Fruit fly (Drosophila melanogaster) whole organism, embryonic: ENCODE data around the gene Rpp14a.

Source experiments
- CG15601 ChIP-seq: fragments of 200-800 bp; sonication (Bioruptor generic); optimal IDR thresholded peaks from 3 replicates; lab custom pipeline; 2019; ENCODE audit warnings: missing biosample characterization, mild to moderate bottlenecking, missing genetic modification characterization, moderate library complexity
- CG3163 ChIP-seq: fragments of 200-800 bp; sonication (Bioruptor generic); optimal IDR thresholded peaks from 3 replicates; lab custom pipeline; 2016; ENCODE audit warnings: missing biosample characterization, missing genetic modification characterization
- CG7372 ChIP-seq: fragments of 200-800 bp; sonication (Bioruptor generic); IDR thresholded peaks from 2 replicates; pipeline ENCODE4 v1.3.6; 2022; ENCODE audit warnings: missing biosample characterization, missing genetic modification characterization
- Dfd ChIP-seq, 2 experiments: fragments of >200 bp; optimal IDR thresholded peaks; 2 replicates each; lab custom pipeline; 2017; ENCODE audit warnings: missing biosample characterization in 2 of 2, missing genetic modification characterization in 2 of 2
- Oaz ChIP-seq: fragments of 200-800 bp; sonication (Bioruptor generic); IDR thresholded peaks from 2 replicates; pipeline ENCODE4 v1.3.6; 2022; ENCODE audit warnings: missing biosample characterization, missing genetic modification characterization
- Side ChIP-seq: fragments of 200-800 bp; sonication (Bioruptor generic); optimal IDR thresholded peaks from 2 replicates; lab custom pipeline; 2016; ENCODE audit warnings: missing biosample characterization, missing genetic modification characterization
- Sin3A ChIP-seq: fragments of >200 bp; optimal IDR thresholded peaks from 2 replicates; lab custom pipeline; 2018
- psq ChIP-seq: fragments of 200-800 bp; sonication (Bioruptor generic); optimal IDR thresholded peaks from 2 replicates; lab custom pipeline; 2017; ENCODE audit warnings: missing biosample characterization, missing genetic modification characterization
- tll ChIP-seq, 2 experiments: fragments of 200-800 bp in 1 of 2; fragments of >200 bp in 1 of 2; sonication (Bioruptor generic) in 1 of 2; optimal IDR thresholded peaks; 2 replicates each; lab custom pipeline; 2017 to 2019; ENCODE audit warnings: missing biosample characterization in 2 of 2, missing genetic modification characterization in 2 of 2, mild to moderate bottlenecking in 1 of 2, moderate library complexity in 1 of 2

DNA sequence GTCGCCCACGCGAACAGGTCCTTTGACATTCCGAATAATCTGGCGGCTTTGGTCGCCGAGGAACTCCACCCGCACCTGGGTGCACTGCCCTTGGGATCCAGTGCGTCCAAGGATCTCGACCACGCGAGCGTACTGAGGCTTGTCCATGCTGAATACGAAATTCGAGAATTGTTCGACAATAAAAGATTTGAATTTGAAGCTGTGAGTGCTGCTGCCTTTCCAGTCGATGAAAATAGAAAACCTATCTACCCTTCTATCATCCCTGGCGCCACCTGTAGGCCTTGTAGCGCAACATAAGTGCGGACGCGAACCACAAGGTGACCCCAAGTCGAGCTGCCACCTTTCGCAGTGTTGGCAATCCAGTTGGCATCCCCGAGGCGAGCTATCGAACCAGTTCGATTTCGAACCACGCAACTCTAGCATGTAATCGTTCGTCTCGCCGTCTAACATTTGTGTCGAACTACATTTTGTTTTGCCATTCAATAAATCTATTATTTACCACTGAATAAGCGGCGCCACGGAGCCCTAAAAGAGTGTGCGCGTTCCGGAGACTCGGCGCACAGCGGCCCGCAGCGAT is 34.1 kb upstream of the Rpp14a start, which contains the start of the genes RpS28a and Axn:
- TF ChIP-seq Sin3A (lab: Kevin White, UChicago) (peak; percentile 80), CG7372 (GFP tag; lab: Robert Waterston, UW) (no peak), psq (GFP tag; lab: Kevin White, UChicago) (no peak), Oaz (GFP tag; lab: Robert Waterston, UW) (no peak), CG15601 (tag; lab: Kevin White, UChicago) (peak; percentile 81), Dfd (GFP tag; optimal IDR thresholded peaks at IDR 0.05; lab: Kevin White, UChicago) (no peak), CG3163 (GFP tag; lab: Kevin White, UChicago) (no peak), Side (no peak), tll (GFP tag; optimal IDR thresholded peaks at IDR 0.05; lab: Kevin White, UChicago) (peak in 1 of 2 experiments; percentile 11)
